Worm (Caenorhabditis elegans): Measurements from ENCODE around the gene B0280.7.

- no peak for TF ChIP-seq him-1 (tag; optimal IDR thresholded peaks at IDR 0.05)
- no peak for TF ChIP-seq dao-5 (tag; optimal IDR thresholded peaks at IDR 0.05)
- no peak for TF ChIP-seq W03F9.2 (tag; optimal IDR thresholded peaks at IDR 0.05)
These were observed 48.6 kb downstream of the B0280.7 start for ce11 chrIII:7063061-7063460.
